Worm (Caenorhabditis elegans) whole organism, L4 larva: Measurements from ENCODE around the gene F34D6.1.
"Not testable (repeated sequence)": the region's sequence is repeated elsewhere in the genome, so short reads cannot be mapped to it uniquely, and the experiment has no call there.

ENCODE experiments used
- F49E8.2 ChIP-seq: sonication (generic microtip); optimal IDR thresholded peaks from 2 replicates; lab custom pipeline; 2016; ENCODE audit warnings: missing compliant biosample characterization, mild to moderate bottlenecking, missing genetic modification characterization, borderline replicate concordance
- R02D3.7 ChIP-seq: fragments of 150-350 bp; sonication (generic microtip); optimal IDR thresholded peaks from 3 replicates; lab custom pipeline; 2014; ENCODE audit warnings: missing biosample characterization, missing genetic modification characterization
- T20F7.1 ChIP-seq: fragments of 200-800 bp; sonication (Bioruptor generic); optimal IDR thresholded peaks from 2 replicates; lab custom pipeline; 2018; ENCODE audit warnings: mild to moderate bottlenecking, missing genetic modification characterization, missing compliant biosample characterization
- Y105C5A.15 ChIP-seq: fragments of 200-800 bp; sonication (Bioruptor generic); IDR thresholded peaks from 2 replicates; pipeline ENCODE4 v1.3.6; 2022; ENCODE audit warnings: missing genetic modification characterization, missing compliant biosample characterization
- Y75B8A.6 ChIP-seq: fragments of 200-800 bp; sonication (Bioruptor generic); IDR thresholded peaks from 2 replicates; pipeline ENCODE4 v1.3.6; 2022; ENCODE audit warnings: missing genetic modification reagents, missing genetic modification characterization, missing compliant biosample characterization
- aha-1 ChIP-seq: fragments of 150-350 bp; peaks from one replicate; lab custom pipeline; 2014; ENCODE audit warnings: missing biosample characterization, missing genetic modification characterization
- ceh-20 ChIP-seq: fragments of 200-800 bp; sonication (Bioruptor generic); IDR thresholded peaks from 2 replicates; pipeline ENCODE4 v1.3.6; 2022; ENCODE audit warnings: missing genetic modification reagents, missing genetic modification characterization, missing compliant biosample characterization
- ceh-82 ChIP-seq: sonication (generic microtip); optimal IDR thresholded peaks from 2 replicates; lab custom pipeline; 2017; ENCODE audit warnings: missing biosample characterization, missing genetic modification characterization
- ces-1 ChIP-seq: fragments of 150-350 bp; sonication (generic microtip); optimal IDR thresholded peaks from 4 replicates; lab custom pipeline; 2014; ENCODE audit warnings: missing biosample characterization, missing genetic modification reagents, missing genetic modification characterization
- daf-16 ChIP-seq, 3 experiments: sonication (generic microtip); optimal IDR thresholded peaks; 2 replicates each; lab custom pipeline; 2016 to 2017; ENCODE audit warnings: missing genetic modification characterization in 3 of 3, missing genetic modification reagents in 3 of 3, mild to moderate bottlenecking in 2 of 3, missing compliant biosample characterization in 2 of 3, missing biosample characterization in 1 of 3, moderate library complexity in 1 of 3
- daf-8 ChIP-seq: fragments of 200-800 bp; sonication (Bioruptor generic); IDR thresholded peaks from 2 replicates; pipeline ENCODE4 v1.3.6; 2022; ENCODE audit warnings: missing genetic modification characterization, missing compliant biosample characterization
- dmd-6 ChIP-seq: fragments of 200-800 bp; sonication (Bioruptor generic); IDR thresholded peaks from 2 replicates; pipeline ENCODE4 v1.3.6; 2022; ENCODE audit warnings: missing genetic modification reagents, missing genetic modification characterization, missing compliant biosample characterization
- dpl-1 ChIP-seq: fragments of 150-350 bp; optimal IDR thresholded peaks from 2 replicates; lab custom pipeline; 2014; ENCODE audit warnings: missing biosample characterization, missing genetic modification reagents, missing genetic modification characterization
- egl-43 ChIP-seq: fragments of 200-800 bp; sonication (Bioruptor generic); IDR thresholded peaks from 2 replicates; pipeline ENCODE4 v1.3.6; 2022; ENCODE audit warnings: missing genetic modification reagents, missing genetic modification characterization, missing compliant biosample characterization
- hif-1 ChIP-seq, 2 experiments: sonication (generic microtip); optimal IDR thresholded peaks; 2 replicates each; lab custom pipeline; 2016 to 2017; ENCODE audit warnings: missing compliant biosample characterization in 2 of 2, missing genetic modification characterization in 2 of 2, missing genetic modification reagents in 2 of 2, missing genotype in 2 of 2, mild to moderate bottlenecking in 1 of 2
- hlh-11 ChIP-seq: fragments of 200-800 bp; sonication (Bioruptor generic); optimal IDR thresholded peaks from 2 replicates; lab custom pipeline; 2018; ENCODE audit warnings: mild to moderate bottlenecking, missing genetic modification characterization, missing compliant biosample characterization
- hmg-1.1 ChIP-seq: fragments of 200-800 bp; sonication (Bioruptor generic); IDR thresholded peaks from 2 replicates; pipeline ENCODE4 v1.3.6; 2022; ENCODE audit warnings: missing genetic modification reagents, missing genetic modification characterization, missing compliant biosample characterization
- jun-1 ChIP-seq: fragments of 150-350 bp; optimal IDR thresholded peaks from 2 replicates; lab custom pipeline; 2014; ENCODE audit warnings: missing biosample characterization, missing genetic modification reagents, missing genetic modification characterization
- lim-7 ChIP-seq: fragments of 200-800 bp; sonication (Bioruptor generic); IDR thresholded peaks from 2 replicates; pipeline ENCODE4 v1.3.6; 2022; ENCODE audit warnings: missing genetic modification characterization, missing compliant biosample characterization
- lin-15B ChIP-seq: fragments of 150-350 bp; sonication (generic microtip); optimal IDR thresholded peaks from 3 replicates; lab custom pipeline; 2014; ENCODE audit warnings: missing biosample characterization, missing genetic modification characterization
- lsy-2 ChIP-seq, 2 experiments: fragments of 150-350 bp in 1 of 2; sonication (generic microtip) in 1 of 2; optimal IDR thresholded peaks; 2 replicates each; lab custom pipeline; 2014 to 2017; ENCODE audit warnings: missing biosample characterization in 2 of 2, missing genetic modification characterization in 2 of 2
- madf-9 ChIP-seq: fragments of 200-800 bp; sonication (Bioruptor generic); conservative IDR thresholded peaks from 2 replicates; pipeline ENCODE4 v1.3.6; 2022; ENCODE audit warnings: missing genetic modification reagents, missing genetic modification characterization, missing compliant biosample characterization
- mdl-1 ChIP-seq, 2 experiments: fragments of 150-350 bp in 1 of 2; sonication (generic microtip) in 1 of 2; optimal IDR thresholded peaks; 2 replicates each; lab custom pipeline; 2014 to 2017; ENCODE audit warnings: missing biosample characterization in 2 of 2, missing genetic modification characterization in 2 of 2
- nhr-11 ChIP-seq: fragments of 150-350 bp; optimal IDR thresholded peaks from 2 replicates; lab custom pipeline; 2014; ENCODE audit warnings: missing biosample characterization, missing genetic modification characterization
- nhr-111 ChIP-seq: fragments of 200-800 bp; sonication (Bioruptor generic); optimal IDR thresholded peaks from 2 replicates; lab custom pipeline; 2018; ENCODE audit warnings: mild to moderate bottlenecking, missing genetic modification characterization, missing compliant biosample characterization
- nhr-28 ChIP-seq: fragments of 150-350 bp; optimal IDR thresholded peaks from 2 replicates; lab custom pipeline; 2014; ENCODE audit warnings: missing biosample characterization, missing genetic modification characterization
- nhr-41 ChIP-seq: fragments of 200-800 bp; sonication (Bioruptor generic); IDR thresholded peaks from 2 replicates; pipeline ENCODE4 v1.3.6; 2022; ENCODE audit warnings: missing genetic modification reagents, missing genetic modification characterization, missing compliant biosample characterization
- nhr-6 ChIP-seq: fragments of 150-350 bp; optimal IDR thresholded peaks from 2 replicates; lab custom pipeline; 2014; ENCODE audit warnings: missing biosample characterization, missing genetic modification characterization
- php-3 ChIP-seq: fragments of 200-800 bp; sonication (Bioruptor generic); IDR thresholded peaks from 2 replicates; pipeline ENCODE4 v1.3.6; 2022; ENCODE audit warnings: missing genetic modification reagents, missing genetic modification characterization, missing compliant biosample characterization
- rbr-2 ChIP-seq: sonication (generic microtip); optimal IDR thresholded peaks from 2 replicates; lab custom pipeline; 2016; ENCODE audit warnings: missing genotype, missing genetic modification characterization, missing compliant biosample characterization
- snpc-1.2 ChIP-seq: fragments of 200-800 bp; sonication (Bioruptor generic); IDR thresholded peaks from 2 replicates; pipeline ENCODE4 v1.3.6; 2022; ENCODE audit warnings: missing genetic modification reagents, missing genetic modification characterization, missing compliant biosample characterization
- snpc-4 ChIP-seq: fragments of 150-350 bp; optimal IDR thresholded peaks from 2 replicates; lab custom pipeline; 2014; ENCODE audit warnings: missing biosample characterization, missing genetic modification characterization
- tag-97 ChIP-seq: fragments of 200-800 bp; sonication (Bioruptor generic); IDR thresholded peaks from 2 replicates; pipeline ENCODE4 v1.3.6; 2022; ENCODE audit warnings: missing genetic modification characterization, missing compliant biosample characterization
- unc-130 ChIP-seq: sonication (generic microtip); optimal IDR thresholded peaks from 2 replicates; lab custom pipeline; 2016; ENCODE audit warnings: missing genetic modification reagents, missing genetic modification characterization, missing compliant biosample characterization
- zfp-3 ChIP-seq: fragments of 200-800 bp; sonication (Bioruptor generic); conservative IDR thresholded peaks from 2 replicates; pipeline ENCODE4 v1.3.6; 2022; ENCODE audit warnings: missing genetic modification reagents, missing genetic modification characterization, missing compliant biosample characterization
- zip-2 ChIP-seq: fragments of 150-350 bp; optimal IDR thresholded peaks from 2 replicates; lab custom pipeline; 2014; ENCODE audit warnings: missing biosample characterization, missing genetic modification characterization

The F34D6.1 gene

ce11 chrII:2649539-2649938, 31.5 kb downstream of the F34D6.1 start, which contains the start of the genes F22E5.13 and F22E5.6:
Gene F22E5.13 (minus strand): TSS chrII:2649639.
Gene F22E5.6 (plus strand): TSS chrII:2649835.
- TF ChIP-seq hif-1 (tag; optimal IDR thresholded peaks at IDR 0.05; lab: Kevin White, UChicago) (no peak), R02D3.7 (tag; lab: Kevin White, UChicago) (no peak), ceh-82 (tag; lab: Kevin White, UChicago) (no peak), nhr-111 (no peak), php-3 (GFP tag; lab: Robert Waterston, UW) (no peak), madf-9 (GFP tag; lab: Robert Waterston, UW) (no peak), nhr-11 (tag; lab: Kevin White, UChicago) (no peak), ces-1 (no peak), rbr-2 (tag; lab: Kevin White, UChicago) (no peak), unc-130 (GFP tag; lab: Kevin White, UChicago) (no peak), zfp-3 (no peak), tag-97 (no peak), F49E8.2 (tag; lab: Kevin White, UChicago) (no peak), lin-15B (tag; lab: Kevin White, UChicago) (no peak)
- TF ChIP-seq, all 104 proteins: peak for 0

- TF ChIP-seq hlh-11 (tag; lab: Kevin White, UChicago) (peak; percentile 10), nhr-28 (tag; lab: Kevin White, UChicago) (peak; percentile 0), daf-16 (GFP tag; optimal IDR thresholded peaks at IDR 0.05; lab: Kevin White, UChicago) (peak in 1 of 2 experiments; percentile 60), daf-16 (tag; optimal IDR thresholded peaks at IDR 0.05; lab: Kevin White, UChicago) (no peak), ceh-20 (GFP tag; lab: Robert Waterston, UW) (0 out of 2 replicates have a peak, but pooled peaks have one; percentile 19), mdl-1 (tag; optimal IDR thresholded peaks at IDR 0.05; lab: Kevin White, UChicago) (no peak), hmg-1.1 (peak; percentile 48; the same call in 1 of the 2 replicates), nhr-11 (tag; lab: Kevin White, UChicago) (peak; percentile 19), aha-1 (tag; lab: Kevin White, UChicago) (no peak)
Measured at ce11 chrII:2649015-2649414, 32.0 kb downstream of the F34D6.1 start.

ce11 chrII:2646756-2647155, 34.3 kb downstream of the F34D6.1 start, which contains the start of gene F22E5.12:
Gene F22E5.12 (minus strand): TSS chrII:2646856.
- TF ChIP-seq daf-8 (GFP tag; lab: Robert Waterston, UW); jun-1; nhr-6: not testable (repeated sequence)

ce11 chrII:2644498-2644897, 36.5 kb downstream of the F34D6.1 start, which contains the start of gene F22E5.11:
Gene F22E5.11 (minus strand): TSS chrII:2644598.
- TF ChIP-seq Y105C5A.15 (GFP tag; lab: Robert Waterston, UW) (no peak), nhr-111 (no peak), snpc-4 (tag; lab: Kevin White, UChicago) (no peak), dmd-6 (no peak), T20F7.1 (GFP tag; lab: Kevin White, UChicago) (no peak), zip-2 (tag; lab: Kevin White, UChicago) (no peak), snpc-1.2 (GFP tag; lab: Robert Waterston, UW) (no peak), egl-43 (no peak), lsy-2 (tag; optimal IDR thresholded peaks at IDR 0.05; lab: Kevin White, UChicago) (no peak), Y75B8A.6 (GFP tag; lab: Robert Waterston, UW) (no peak), dpl-1 (no peak), lim-7 (GFP tag; lab: Robert Waterston, UW) (no peak), nhr-41 (GFP tag; lab: Robert Waterston, UW) (no peak)
- TF ChIP-seq, all 104 proteins: peak for 0
